Fruit fly (Drosophila melanogaster): Measurements from ENCODE around the gene CG14658.

CG14658 gene

dm6 chr3R:4849035-4849656 lies 18.8 kb upstream of the CG14658 start:
- TF ChIP-seq CTCF (optimal IDR thresholded peaks at IDR 0.05) = no peak
- no peak for TF ChIP-seq CG8478 (optimal IDR thresholded peaks at IDR 0.05)

dm6 chr3R:4847388-4847787 lies 17.1 kb upstream of the CG14658 start:
- no peak for TF ChIP-seq CG8478 (optimal IDR thresholded peaks at IDR 0.05)
- no peak for TF ChIP-seq CTCF (optimal IDR thresholded peaks at IDR 0.05)

- TF ChIP-seq CTCF (optimal IDR thresholded peaks at IDR 0.05) (no peak), CG8478 (optimal IDR thresholded peaks at IDR 0.05) (no peak)
Observed at dm6 chr3R:4846787-4847186, 16.5 kb upstream of the CG14658 start.

- TF ChIP-seq CTCF (optimal IDR thresholded peaks at IDR 0.05) (no peak), CG8478 (optimal IDR thresholded peaks at IDR 0.05) (no peak)
Observed at dm6 chr3R:4846194-4846593, 15.9 kb upstream of the CG14658 start.

dm6 chr3R:4845353-4845752 lies 15.0 kb upstream of the CG14658 start:
- TF ChIP-seq CG8478 (optimal IDR thresholded peaks at IDR 0.05) (no peak), CTCF (optimal IDR thresholded peaks at IDR 0.05) (no peak)

- TF ChIP-seq CTCF (optimal IDR thresholded peaks at IDR 0.05) (no peak), CG8478 (optimal IDR thresholded peaks at IDR 0.05) (no peak)
Observed at dm6 chr3R:4842958-4843357, 12.6 kb upstream of the CG14658 start.

dm6 chr3R:4840757-4841156 lies 10.4 kb upstream of the CG14658 start:
- TF ChIP-seq CG8478 (optimal IDR thresholded peaks at IDR 0.05) (no peak), CTCF (optimal IDR thresholded peaks at IDR 0.05) (no peak)

dm6 chr3R:4835315-4835714 lies 5.0 kb upstream of the CG14658 start:
- TF ChIP-seq CG8478 (optimal IDR thresholded peaks at IDR 0.05) (peak; percentile 42), CTCF (optimal IDR thresholded peaks at IDR 0.05) (peak; percentile 1 to 58)

dm6 chr3R:4833636-4834035 lies 3.3 kb upstream of the CG14658 start:
- TF ChIP-seq CTCF (optimal IDR thresholded peaks at IDR 0.05) (no peak), CG8478 (optimal IDR thresholded peaks at IDR 0.05) (no peak)

dm6 chr3R:4831197-4831596 lies 884 bp upstream of the CG14658 start, which contains the start of gene CG14659:
TSS of gene CG14659 (minus strand) at chr3R:4831297.
- TF ChIP-seq CTCF (optimal IDR thresholded peaks at IDR 0.05) = no peak

- TF ChIP-seq CTCF (optimal IDR thresholded peaks at IDR 0.05) (no peak), CG8478 (optimal IDR thresholded peaks at IDR 0.05) (no peak)
Observed at dm6 chr3R:4825188-4825587, 5.1 kb downstream of the CG14658 start.

- TF ChIP-seq CTCF (optimal IDR thresholded peaks at IDR 0.05) = no peak
- TF ChIP-seq CG8478 (optimal IDR thresholded peaks at IDR 0.05) = no peak
Observed at dm6 chr3R:4821098-4821605, 9.2 kb downstream of the CG14658 start, which contains the start of gene CG14657. TSS of gene CG14657 (minus strand) at chr3R:4821432.

dm6 chr3R:4816018-4816417 lies 14.3 kb downstream of the CG14658 start, which contains the start of gene BBS5:
TSS of gene BBS5 (plus strand) at chr3R:4816318.
- TF ChIP-seq CTCF (optimal IDR thresholded peaks at IDR 0.05) = no peak
- no peak for TF ChIP-seq CG8478 (optimal IDR thresholded peaks at IDR 0.05)

- TF ChIP-seq CG8478 (optimal IDR thresholded peaks at IDR 0.05) = no peak
- TF ChIP-seq CTCF (optimal IDR thresholded peaks at IDR 0.05) = no peak
Observed at dm6 chr3R:4814677-4815076, 15.6 kb downstream of the CG14658 start.

- no peak for TF ChIP-seq CG8478 (optimal IDR thresholded peaks at IDR 0.05)
- no peak for TF ChIP-seq CTCF (optimal IDR thresholded peaks at IDR 0.05)
Observed at dm6 chr3R:4813172-4813716, 17.1 kb downstream of the CG14658 start.

- peak in 1 of 2 experiments; percentile 9 for TF ChIP-seq CTCF (optimal IDR thresholded peaks at IDR 0.05)
- TF ChIP-seq CG8478 (optimal IDR thresholded peaks at IDR 0.05) = no peak
Observed at dm6 chr3R:4811936-4812534, 18.3 kb downstream of the CG14658 start, which contains the start of the genes Hus1-like and ctrip. TSS of gene Hus1-like (minus strand) at chr3R:4812096. TSS of gene ctrip (minus strand) at chr3R:4812096.
